Worm (Caenorhabditis elegans): Measurements from ENCODE around the gene henn-1.

- TF ChIP-seq him-1 (tag; optimal IDR thresholded peaks at IDR 0.05) = no peak
- TF ChIP-seq W03F9.2 (tag; optimal IDR thresholded peaks at IDR 0.05) = no peak
- TF ChIP-seq dao-5 (tag; optimal IDR thresholded peaks at IDR 0.05) = no peak
These were observed at the start of gene henn-1 for ce11 chrIII:8232634-8233033.
